Worm (Caenorhabditis elegans): ENCODE measurements around the gene Y55F3BR.1.

DNA sequence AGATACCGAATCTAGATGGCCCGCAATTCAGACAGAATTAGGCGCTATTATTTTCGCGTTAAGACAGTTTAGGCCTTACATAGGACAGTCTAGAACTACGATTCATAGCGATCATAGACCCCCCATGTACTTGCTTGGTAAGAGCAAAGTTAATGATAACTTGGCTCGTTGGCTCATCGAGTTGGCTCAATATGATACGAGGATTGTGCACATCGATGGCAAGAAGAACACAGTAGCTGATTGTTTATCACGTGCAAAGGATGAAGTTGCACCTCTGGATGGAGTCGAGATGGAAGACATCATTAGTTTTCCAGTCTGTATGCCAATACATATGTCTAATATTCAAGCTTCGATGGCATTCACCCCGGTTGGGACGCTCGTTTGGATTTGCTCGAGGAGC is 43.0 kb downstream of the Y55F3BR.1 start:
- TF ChIP-seq ztf-23 (GFP tag; IDR thresholded peaks at IDR 0.05) = no peak
- no peak for TF ChIP-seq flt-1 (GFP tag; IDR thresholded peaks at IDR 0.05)
- no peak for TF ChIP-seq tab-1 (GFP tag; IDR thresholded peaks at IDR 0.05)
- TF ChIP-seq med-1 (GFP tag; optimal IDR thresholded peaks at IDR 0.05; ENCODE audit: insufficient read depth) = no peak
- no peak for TF ChIP-seq cog-1 (tag; optimal IDR thresholded peaks at IDR 0.05)
